Worm (Caenorhabditis elegans): ENCODE data around the gene C13A2.7.
"Not testable (repeated sequence)": the region's sequence is repeated elsewhere in the genome, so short reads cannot be mapped to it uniquely, and the experiment has no call there.

The C13A2.7 gene

ce11 chrV:7282037-7282436 is 15.9 kb downstream of the C13A2.7 start, which contains the start of gene C13A2.3:
TSS of gene C13A2.3 (plus strand) at chrV:7282337.
- TF ChIP-seq nhr-25 (tag; optimal IDR thresholded peaks at IDR 0.05), result no peak
- TF ChIP-seq lsy-2 (tag; optimal IDR thresholded peaks at IDR 0.05), result no peak
- no peak for TF ChIP-seq skn-1 (tag; optimal IDR thresholded peaks at IDR 0.05)
- TF ChIP-seq dmd-4 (tag; optimal IDR thresholded peaks at IDR 0.05), result no peak
- TF ChIP-seq nhr-6 (tag; optimal IDR thresholded peaks at IDR 0.05), result no peak
- no peak for TF ChIP-seq mdl-1 (tag; optimal IDR thresholded peaks at IDR 0.05)
- TF ChIP-seq nhr-10 (tag; optimal IDR thresholded peaks at IDR 0.05), result no peak
- TF ChIP-seq ceh-16 (tag; optimal IDR thresholded peaks at IDR 0.05), result no peak
- no peak for TF ChIP-seq snpc-4 (tag; optimal IDR thresholded peaks at IDR 0.05)
- TF ChIP-seq R02D3.7 (tag; optimal IDR thresholded peaks at IDR 0.05), result no peak
- no peak for TF ChIP-seq sma-3 (GFP tag; optimal IDR thresholded peaks at IDR 0.05)
- no peak for TF ChIP-seq elt-3 (tag; optimal IDR thresholded peaks at IDR 0.05)
- no peak for TF ChIP-seq ztf-11 (tag; optimal IDR thresholded peaks at IDR 0.05)
- TF ChIP-seq C34F6.9 (tag; optimal IDR thresholded peaks at IDR 0.05), result no peak
- no peak for TF ChIP-seq nhr-12 (tag; optimal IDR thresholded peaks at IDR 0.05)
- TF ChIP-seq elt-1 (tag; optimal IDR thresholded peaks at IDR 0.05), result no peak
- no peak for TF ChIP-seq lin-11 (tag; optimal IDR thresholded peaks at IDR 0.05)
- TF ChIP-seq alr-1 (tag; optimal IDR thresholded peaks at IDR 0.05), result no peak
- no peak for TF ChIP-seq crh-2 (tag; optimal IDR thresholded peaks at IDR 0.05)
- no peak for TF ChIP-seq zag-1 (tag; optimal IDR thresholded peaks at IDR 0.05)

- TF ChIP-seq elt-1 (tag; optimal IDR thresholded peaks at IDR 0.05) (peak; percentile 6), lin-39 (tag; optimal IDR thresholded peaks at IDR 0.05) (no peak)
These were observed 22.6 kb downstream of the C13A2.7 start, which contains the start of gene C13A2.1 for ce11 chrV:7288699-7289098. TSS of gene C13A2.1 (plus strand) at chrV:7288999.

- no peak for TF ChIP-seq nhr-23 (tag; optimal IDR thresholded peaks at IDR 0.05)
- no peak for TF ChIP-seq zag-1 (tag; optimal IDR thresholded peaks at IDR 0.05)
- TF ChIP-seq nhr-12 (tag; optimal IDR thresholded peaks at IDR 0.05), result no peak
- TF ChIP-seq ZK546.5 (tag; optimal IDR thresholded peaks at IDR 0.05), result no peak
- TF ChIP-seq gmeb-1 (tag; optimal IDR thresholded peaks at IDR 0.05), result no peak
- TF ChIP-seq Y55F3AM.14 (GFP tag; optimal IDR thresholded peaks at IDR 0.05), result no peak
- TF ChIP-seq lsy-2 (tag; optimal IDR thresholded peaks at IDR 0.05), result no peak
- no peak for TF ChIP-seq nhr-6 (tag; optimal IDR thresholded peaks at IDR 0.05)
- TF ChIP-seq mab-5 (tag; optimal IDR thresholded peaks at IDR 0.05), result no peak
- no peak for TF ChIP-seq aly-2 (tag; optimal IDR thresholded peaks at IDR 0.05)
- no peak for TF ChIP-seq egl-27 (tag; optimal IDR thresholded peaks at IDR 0.05)
These were observed 29.1 kb downstream of the C13A2.7 start, which contains the start of gene F07G11.4 for ce11 chrV:7295270-7295669. TSS of gene F07G11.4 (minus strand) at chrV:7295370.

ce11 chrV:7297263-7297662 is 31.1 kb downstream of the C13A2.7 start, which contains the start of gene srj-32:
TSS of gene srj-32 (minus strand) at chrV:7297363.
- TF ChIP-seq lin-39 (tag; optimal IDR thresholded peaks at IDR 0.05) (no peak), egl-27 (tag; optimal IDR thresholded peaks at IDR 0.05) (no peak), blmp-1 (tag; optimal IDR thresholded peaks at IDR 0.05; ENCODE audit: insufficient read depth) (no peak)

- TF ChIP-seq unc-39 (tag; optimal IDR thresholded peaks at IDR 0.05), result no peak
These were observed 32.3 kb downstream of the C13A2.7 start, which contains the start of gene F07G11.3 for ce11 chrV:7298463-7298862. TSS of gene F07G11.3 (plus strand) at chrV:7298763.

ce11 chrV:7304506-7304905 is 38.4 kb downstream of the C13A2.7 start, which contains the start of gene F07G11.2:
TSS of gene F07G11.2 (plus strand) at chrV:7304806.
- TF ChIP-seq F13H6.1 (tag; optimal IDR thresholded peaks at IDR 0.05); ztf-1 (GFP tag; conservative IDR thresholded peaks at IDR 0.05); nhr-6 (tag; optimal IDR thresholded peaks at IDR 0.05): not testable (repeated sequence)

- no peak for TF ChIP-seq fos-1 (tag; optimal IDR thresholded peaks at IDR 0.05)
- TF ChIP-seq mdl-1 (tag; optimal IDR thresholded peaks at IDR 0.05), result no peak
These were observed 41.0 kb downstream of the C13A2.7 start, which contains the start of gene F07G11.1 for ce11 chrV:7307089-7307488. TSS of gene F07G11.1 (plus strand) at chrV:7307389.

Data from whole organism, L2 larva.